Worm (Caenorhabditis elegans) whole organism, late embryonic: ENCODE measurements around the gene ugt-58.

Source experiments
- C08G9.2 ChIP-seq: sonication (generic microtip); optimal IDR thresholded peaks from 2 replicates; lab custom pipeline; 2016; ENCODE audit warnings: mild to moderate bottlenecking, missing genetic modification characterization, moderate library complexity, missing compliant biosample characterization
- C38D4.7 ChIP-seq: fragments of 200-800 bp; sonication (Bioruptor generic); optimal IDR thresholded peaks from 2 replicates; lab custom pipeline; 2018; ENCODE audit warnings: mild to moderate bottlenecking, missing genetic modification characterization, moderate library complexity, missing compliant biosample characterization
- K09A11.1 ChIP-seq: sonication (generic microtip); optimal IDR thresholded peaks from 2 replicates; lab custom pipeline; 2017; ENCODE audit warnings: antibody characterized with exemption, mild to moderate bottlenecking, missing genetic modification characterization, missing compliant biosample characterization; ENCODE audit not compliant: insufficient read depth
- ahr-1 ChIP-seq: sonication (generic microtip); optimal IDR thresholded peaks from 2 replicates; lab custom pipeline; 2016; ENCODE audit warnings: missing genetic modification characterization, missing compliant biosample characterization
- ceh-14 ChIP-seq: sonication (generic microtip); optimal IDR thresholded peaks from 2 replicates; lab custom pipeline; 2016; ENCODE audit warnings: missing genotype, missing genetic modification characterization, missing compliant biosample characterization
- ceh-19 ChIP-seq: fragments of 200-800 bp; sonication (Bioruptor generic); optimal IDR thresholded peaks from 2 replicates; lab custom pipeline; 2018; ENCODE audit warnings: mild to moderate bottlenecking, missing genetic modification characterization, missing compliant biosample characterization
- ceh-2 ChIP-seq: sonication (generic microtip); optimal IDR thresholded peaks from 2 replicates; lab custom pipeline; 2016; ENCODE audit warnings: missing genotype, missing genetic modification characterization, missing compliant biosample characterization
- ceh-22 ChIP-seq: sonication (generic microtip); optimal IDR thresholded peaks from 2 replicates; lab custom pipeline; 2017; ENCODE audit warnings: missing biosample characterization, missing genetic modification characterization
- ceh-31 ChIP-seq: sonication (generic microtip); optimal IDR thresholded peaks from 2 replicates; lab custom pipeline; 2016; ENCODE audit warnings: missing genetic modification characterization, missing compliant biosample characterization
- ceh-34 ChIP-seq: sonication (generic microtip); optimal IDR thresholded peaks from 2 replicates; lab custom pipeline; 2016; ENCODE audit warnings: mild to moderate bottlenecking, missing genetic modification characterization, missing compliant biosample characterization
- ceh-45 ChIP-seq: fragments of 200-800 bp; sonication (Bioruptor generic); IDR thresholded peaks from 2 replicates; pipeline ENCODE4 v1.3.6; 2022; ENCODE audit warnings: missing genetic modification reagents, missing genetic modification characterization, missing compliant biosample characterization
- ceh-48 ChIP-seq: sonication (generic microtip); optimal IDR thresholded peaks from 2 replicates; lab custom pipeline; 2016; ENCODE audit warnings: missing genetic modification characterization, inconsistent platforms, missing compliant biosample characterization
- dmd-4 ChIP-seq: sonication (generic microtip); optimal IDR thresholded peaks from 2 replicates; lab custom pipeline; 2016; ENCODE audit warnings: borderline replicate concordance, missing genetic modification characterization, missing compliant biosample characterization
- elt-4 ChIP-seq: sonication (generic microtip); optimal IDR thresholded peaks from 2 replicates; lab custom pipeline; 2016; ENCODE audit warnings: missing genetic modification characterization, missing compliant biosample characterization
- fax-1 ChIP-seq: sonication (generic microtip); optimal IDR thresholded peaks from 2 replicates; lab custom pipeline; 2016; ENCODE audit warnings: missing genotype, missing genetic modification characterization, missing compliant biosample characterization
- fkh-6 ChIP-seq: sonication (generic microtip); optimal IDR thresholded peaks from 2 replicates; lab custom pipeline; 2016; ENCODE audit warnings: missing genetic modification characterization, missing compliant biosample characterization
- gmeb-2 ChIP-seq: sonication (generic microtip); optimal IDR thresholded peaks from 2 replicates; lab custom pipeline; 2016; ENCODE audit warnings: missing genetic modification characterization, inconsistent platforms, missing compliant biosample characterization
- lin-11 ChIP-seq: fragments of 200-800 bp; sonication (Bioruptor generic); optimal IDR thresholded peaks from 2 replicates; lab custom pipeline; 2018; ENCODE audit warnings: mild to moderate bottlenecking, missing genetic modification characterization, missing compliant biosample characterization
- mec-3 ChIP-seq: sonication (generic microtip); optimal IDR thresholded peaks from 2 replicates; lab custom pipeline; 2016; ENCODE audit warnings: borderline replicate concordance, missing genetic modification characterization, missing compliant biosample characterization
- nfya-1 ChIP-seq: sonication (generic microtip); optimal IDR thresholded peaks from 2 replicates; lab custom pipeline; 2017; ENCODE audit warnings: missing genetic modification characterization, mild to moderate bottlenecking, missing compliant biosample characterization, antibody characterized with exemption, moderate library complexity
- nhr-232 ChIP-seq: sonication (generic microtip); optimal IDR thresholded peaks from 2 replicates; lab custom pipeline; 2016; ENCODE audit warnings: missing genetic modification characterization, missing compliant biosample characterization
- pag-3 ChIP-seq: sonication (generic microtip); optimal IDR thresholded peaks from 2 replicates; lab custom pipeline; 2016; ENCODE audit warnings: missing compliant biosample characterization, missing genetic modification characterization, borderline replicate concordance
- pat-9 ChIP-seq: fragments of 200-800 bp; sonication (Bioruptor generic); optimal IDR thresholded peaks from 2 replicates; lab custom pipeline; 2018; ENCODE audit warnings: mild to moderate bottlenecking, missing genetic modification characterization, moderate library complexity, missing compliant biosample characterization
- pha-4 ChIP-seq: fragments of 150-350 bp; optimal IDR thresholded peaks from 2 replicates; lab custom pipeline; 2018; ENCODE audit warnings: missing biosample characterization, missing genetic modification reagents, missing genetic modification characterization
- pqm-1 ChIP-seq: sonication (generic microtip); optimal IDR thresholded peaks from 2 replicates; lab custom pipeline; 2016; ENCODE audit warnings: missing genetic modification characterization, missing compliant biosample characterization
- pros-1 ChIP-seq: fragments of 150-350 bp; optimal IDR thresholded peaks from 2 replicates; lab custom pipeline; 2014; ENCODE audit warnings: missing biosample characterization, missing genetic modification reagents, missing genetic modification characterization
- ref-2 ChIP-seq: sonication (generic microtip); optimal IDR thresholded peaks from 2 replicates; lab custom pipeline; 2016; ENCODE audit warnings: missing genetic modification characterization, missing compliant biosample characterization
- sox-2 ChIP-seq: fragments of 200-800 bp; sonication (Bioruptor generic); IDR thresholded peaks from 2 replicates; pipeline ENCODE4 v1.3.6; 2022; ENCODE audit warnings: missing genetic modification reagents, missing genetic modification characterization, missing compliant biosample characterization
- sox-4 ChIP-seq: sonication (generic microtip); optimal IDR thresholded peaks from 2 replicates; lab custom pipeline; 2017; ENCODE audit warnings: mild to moderate bottlenecking, missing genetic modification characterization, inconsistent platforms, missing compliant biosample characterization
- tbx-2 ChIP-seq: sonication (generic microtip); optimal IDR thresholded peaks from 2 replicates; lab custom pipeline; 2016; ENCODE audit warnings: missing genetic modification characterization, missing compliant biosample characterization
- unc-3 ChIP-seq, 2 experiments: fragments of 200-800 bp in 1 of 2; sonication (Bioruptor generic) in 1 of 2; sonication (generic microtip) in 1 of 2; conservative IDR thresholded peaks in 1 of 2; optimal IDR thresholded peaks in 1 of 2; 2 replicates each; pipeline versions ENCODE4 v1.3.6 to Lab custom; 2016 to 2022; ENCODE audit warnings: missing compliant biosample characterization in 2 of 2, missing genetic modification characterization in 2 of 2, missing genetic modification reagents in 1 of 2
- unc-42 ChIP-seq: sonication (generic microtip); optimal IDR thresholded peaks from 2 replicates; lab custom pipeline; 2016; ENCODE audit warnings: missing genotype, missing genetic modification characterization, missing compliant biosample characterization
- unc-55 ChIP-seq: sonication (generic microtip); optimal IDR thresholded peaks from 2 replicates; lab custom pipeline; 2017; ENCODE audit warnings: missing biosample characterization, missing genetic modification reagents, missing genetic modification characterization
- ztf-16 ChIP-seq: sonication (generic microtip); optimal IDR thresholded peaks from 2 replicates; lab custom pipeline; 2017; ENCODE audit warnings: missing genetic modification characterization, missing compliant biosample characterization

ugt-58 gene

ce11 chrII:9589667-9590066 lies 3.1 kb upstream of the ugt-58 start, which contains the start of gene eral-1:
Gene eral-1, minus strand, starts transcription at chrII:9589767.
- TF ChIP-seq dmd-4 (tag; lab: Kevin White, UChicago) (no peak), fkh-6 (tag; lab: Kevin White, UChicago) (no peak), K09A11.1 (tag; lab: Kevin White, UChicago) (no peak), pqm-1 (tag; lab: Kevin White, UChicago) (no peak), elt-4 (tag; lab: Kevin White, UChicago) (no peak), C08G9.2 (tag; lab: Kevin White, UChicago) (no peak), ceh-45 (GFP tag; lab: Robert Waterston, UW) (no peak), ref-2 (tag; lab: Kevin White, UChicago) (no peak), pat-9 (tag; lab: Kevin White, UChicago) (no peak), unc-42 (tag; lab: Kevin White, UChicago) (no peak)

ce11 chrII:9583461-9583860 lies 3.1 kb downstream of the ugt-58 start, which contains the start of gene wee-1.1:
Gene wee-1.1, minus strand, starts transcription at chrII:9583561.
- TF ChIP-seq fax-1 (tag; lab: Kevin White, UChicago), result no peak
- TF ChIP-seq, all 69 proteins: peak for 0

- TF ChIP-seq nhr-232 (tag; lab: Kevin White, UChicago) (no peak), ceh-19 (peak; percentile 85), lin-11 (tag; lab: Kevin White, UChicago) (no peak), ceh-34 (tag; lab: Kevin White, UChicago) (peak; percentile 98)
Measured at ce11 chrII:9577630-9578029, 9.0 kb downstream of the ugt-58 start.

- TF ChIP-seq pag-3 (tag; lab: Kevin White, UChicago) (no peak), ceh-19 (no peak)
Measured at ce11 chrII:9576707-9577106, 9.9 kb downstream of the ugt-58 start.

DNA sequence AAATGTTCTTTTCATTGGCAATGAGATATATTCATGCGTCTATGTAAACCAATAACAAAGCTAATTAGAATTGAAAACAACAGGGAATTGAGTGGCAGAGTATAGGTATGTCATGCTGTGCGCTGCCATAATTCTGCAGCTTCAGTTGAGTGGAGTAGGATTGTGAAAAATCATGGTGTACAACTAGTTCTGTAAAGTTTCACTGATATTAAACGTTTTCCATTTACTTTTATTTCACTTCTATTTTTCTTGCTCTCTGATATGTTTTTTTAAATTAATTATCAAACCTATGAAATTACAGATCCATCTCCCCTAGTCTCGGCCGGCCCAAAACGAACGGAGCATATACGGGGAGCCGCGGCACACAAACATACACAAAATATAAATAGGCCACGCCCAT lies 10.9 kb downstream of the ugt-58 start, which contains the start of gene exc-7:
TSS of gene exc-7 (plus strand) at position 301 of the 400 bp plus-strand sequence.
- TF ChIP-seq gmeb-2 (no peak), ceh-22 (tag; lab: Kevin White, UChicago) (no peak), ceh-31 (no peak), unc-3 (GFP tag; conservative IDR thresholded peaks at IDR 0.05; lab: Robert Waterston, UW) (no peak), unc-3 (tag; optimal IDR thresholded peaks at IDR 0.05; lab: Kevin White, UChicago) (no peak), unc-55 (no peak), ceh-34 (tag; lab: Kevin White, UChicago) (no peak), ztf-16 (tag; lab: Kevin White, UChicago) (no peak), pag-3 (tag; lab: Kevin White, UChicago) (no peak), ceh-48 (no peak), tbx-2 (tag; lab: Kevin White, UChicago) (no peak), sox-4 (tag; lab: Kevin White, UChicago) (no peak)

DNA sequence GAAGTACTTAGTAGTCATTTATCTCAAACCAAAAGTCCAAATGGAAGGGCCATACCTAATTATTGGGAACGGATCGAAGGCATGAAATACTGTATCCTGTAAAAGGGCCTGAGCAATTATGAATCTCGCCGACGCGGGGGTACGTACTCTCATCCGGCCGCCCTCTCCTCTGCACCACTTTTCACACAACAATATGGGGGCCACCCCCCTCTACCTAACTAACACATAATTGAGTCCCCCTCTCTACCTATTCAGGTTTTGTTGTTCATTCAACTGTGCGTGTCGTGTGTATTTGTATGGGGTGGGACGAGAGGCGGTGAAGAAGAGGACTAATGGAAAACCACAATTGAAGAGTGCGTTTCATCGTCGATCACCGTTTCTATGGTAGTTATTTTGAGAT lies 12.2 kb downstream of the ugt-58 start:
- TF ChIP-seq unc-55 (no peak), tbx-2 (tag; lab: Kevin White, UChicago) (peak; percentile 8), ceh-2 (tag; lab: Kevin White, UChicago) (no peak), ahr-1 (tag; lab: Kevin White, UChicago) (no peak), C38D4.7 (GFP tag; lab: Kevin White, UChicago) (no peak), sox-2 (GFP tag; lab: Robert Waterston, UW) (peak; percentile 81), dmd-4 (tag; lab: Kevin White, UChicago) (no peak), pros-1 (tag; lab: Kevin White, UChicago) (peak; percentile 81), ceh-48 (no peak), pha-4 (tag; lab: Kevin White, UChicago) (no peak), ceh-31 (peak; percentile 90), ceh-45 (GFP tag; lab: Robert Waterston, UW) (no peak), ref-2 (tag; lab: Kevin White, UChicago) (peak; percentile 60), mec-3 (no peak), nfya-1 (peak; percentile 13), pat-9 (tag; lab: Kevin White, UChicago) (no peak), ceh-22 (tag; lab: Kevin White, UChicago) (no peak), ceh-14 (tag; lab: Kevin White, UChicago) (no peak)
